Worm (Caenorhabditis elegans): ENCODE measurements around the gene clec-6.
A peak's percentile ranks its signal among the peaks of the same experiment; 100 is the strongest.

ce11 chrIII:4850139-4850538 lies 37.1 kb downstream of the clec-6 start, which contains the start of gene F26A1.1:
- no peak for TF ChIP-seq pha-4 (tag; optimal IDR thresholded peaks at IDR 0.05)
- TF ChIP-seq efl-1 (GFP tag; optimal IDR thresholded peaks at IDR 0.05): peak; percentile 4
- TF ChIP-seq dox-1 (GFP tag; IDR thresholded peaks at IDR 0.05): no peak
- no peak for TF ChIP-seq ama-1 (optimal IDR thresholded peaks at IDR 0.05)
- TF ChIP-seq ama-1 (GFP tag; optimal IDR thresholded peaks at IDR 0.05): no peak
- TF ChIP-seq sea-2 (GFP tag; IDR thresholded peaks at IDR 0.05): no peak
- TF ChIP-seq D2030.7 (GFP tag; IDR thresholded peaks at IDR 0.05): no peak
- no peak for TF ChIP-seq ceh-79 (tag; optimal IDR thresholded peaks at IDR 0.05)
- TF ChIP-seq ceh-27 (GFP tag; optimal IDR thresholded peaks at IDR 0.05): no peak
- no peak for TF ChIP-seq zim-3 (tag; optimal IDR thresholded peaks at IDR 0.05)
